Fruit fly (Drosophila melanogaster) whole organism, embryonic: ENCODE measurements around the gene CG17177.

Experiments
- ATbp ChIP-seq: fragments of 200-800 bp; sonication (Bioruptor generic); optimal IDR thresholded peaks from 2 replicates; lab custom pipeline; 2017; ENCODE audit warnings: missing biosample characterization, mild to moderate bottlenecking, missing genetic modification characterization, missing genetic modification reagents
- Blimp-1 ChIP-seq: fragments of 200-800 bp; sonication (Bioruptor generic); optimal IDR thresholded peaks from 3 replicates; lab custom pipeline; 2018; ENCODE audit warnings: missing biosample characterization, missing genetic modification characterization, mild to moderate bottlenecking, moderate library complexity, missing genetic modification reagents
- CG11504 ChIP-seq: fragments of 200-800 bp; sonication (Bioruptor generic); optimal IDR thresholded peaks from 3 replicates; lab custom pipeline; 2019; ENCODE audit warnings: missing biosample characterization, mild to moderate bottlenecking, missing genetic modification characterization, moderate library complexity
- CG12391 ChIP-seq: fragments of 200-800 bp; sonication (Bioruptor generic); optimal IDR thresholded peaks from 3 replicates; lab custom pipeline; 2018; ENCODE audit warnings: missing biosample characterization, mild to moderate bottlenecking, missing genetic modification characterization, moderate library complexity
- CG15479 ChIP-seq: fragments of 200-800 bp; sonication (Bioruptor generic); optimal IDR thresholded peaks from 3 replicates; lab custom pipeline; 2019; ENCODE audit warnings: missing biosample characterization, mild to moderate bottlenecking, missing genetic modification characterization, moderate library complexity
- CG15696 ChIP-seq: fragments of 200-800 bp; sonication (Bioruptor generic); optimal IDR thresholded peaks from 2 replicates; lab custom pipeline; 2019; ENCODE audit warnings: missing biosample characterization, mild to moderate bottlenecking, missing genetic modification characterization, moderate library complexity
- CG17359 ChIP-seq: fragments of 200-800 bp; sonication (Bioruptor generic); optimal IDR thresholded peaks from 3 replicates; lab custom pipeline; 2018; ENCODE audit warnings: missing biosample characterization, mild to moderate bottlenecking, missing genetic modification characterization, moderate library complexity
- CG18262 ChIP-seq: fragments of 200-800 bp; optimal IDR thresholded peaks from 3 replicates; lab custom pipeline; 2019; ENCODE audit warnings: missing biosample characterization, mild to moderate bottlenecking, missing genetic modification characterization, moderate library complexity
- CG31224 ChIP-seq: fragments of 200-800 bp; sonication (Bioruptor generic); IDR thresholded peaks from 2 replicates; pipeline ENCODE4 v1.3.6; 2022; ENCODE audit warnings: missing biosample characterization, missing genetic modification characterization
- CG4360 ChIP-seq: fragments of 200-800 bp; sonication (Bioruptor generic); IDR thresholded peaks from 2 replicates; pipeline ENCODE4 v1.3.6; 2022; ENCODE audit warnings: missing biosample characterization, missing genetic modification characterization
- CG5245 ChIP-seq: fragments of 200-800 bp; sonication (Bioruptor generic); optimal IDR thresholded peaks from 3 replicates; lab custom pipeline; 2016; ENCODE audit warnings: missing biosample characterization, missing genetic modification characterization
- Doc3 ChIP-seq: fragments of 200-800 bp; sonication (Bioruptor generic); IDR thresholded peaks from 3 replicates; pipeline ENCODE4 v1.3.6; 2022; ENCODE audit warnings: missing biosample characterization, missing genetic modification characterization; ENCODE audit not compliant: partially characterized antibody
- Ets65A ChIP-seq: fragments of 200-800 bp; sonication (Bioruptor generic); peaks from one replicate; lab custom pipeline; 2016; ENCODE audit warnings: missing biosample characterization, missing genetic modification characterization
- Ets97D ChIP-seq: fragments of 200-800 bp; sonication (Bioruptor generic); optimal IDR thresholded peaks from 3 replicates; lab custom pipeline; 2016; ENCODE audit warnings: missing biosample characterization, missing genetic modification characterization
- Gsc ChIP-seq: fragments of 200-800 bp; sonication (Bioruptor generic); IDR thresholded peaks from 2 replicates; pipeline ENCODE4 v1.3.6; 2022; ENCODE audit warnings: missing biosample characterization, missing genetic modification characterization
- H15 ChIP-seq: fragments of 200-800 bp; sonication (Bioruptor generic); IDR thresholded peaks from 3 replicates; pipeline ENCODE4 v1.3.6; 2022; ENCODE audit warnings: missing biosample characterization, missing genetic modification characterization
- HLHmδ ChIP-seq: fragments of 200-800 bp; sonication (Bioruptor generic); optimal IDR thresholded peaks from 2 replicates; lab custom pipeline; 2018; ENCODE audit warnings: missing biosample characterization, mild to moderate bottlenecking, missing genetic modification characterization, moderate library complexity
- Hr51 ChIP-seq, 2 experiments: fragments of 200-800 bp; sonication (Bioruptor generic); optimal IDR thresholded peaks; 2 replicates in 1 of 2; 3 replicates in 1 of 2; lab custom pipeline; 2016 to 2018; ENCODE audit warnings: missing biosample characterization in 2 of 2, missing genetic modification characterization in 2 of 2, mild to moderate bottlenecking in 1 of 2, moderate library complexity in 1 of 2
- Med ChIP-seq: fragments of 200-800 bp; sonication (Bioruptor generic); peaks from one replicate; lab custom pipeline; 2016; ENCODE audit warnings: missing biosample characterization, missing genetic modification characterization, mild to moderate bottlenecking, inconsistent platforms, moderate library complexity
- Oli ChIP-seq: fragments of 200-800 bp; sonication (Bioruptor generic); optimal IDR thresholded peaks from 2 replicates; lab custom pipeline; 2018; ENCODE audit warnings: missing biosample characterization, mild to moderate bottlenecking, missing genetic modification characterization, moderate library complexity
- Sox102F ChIP-seq: fragments of 200-800 bp; sonication (Bioruptor generic); optimal IDR thresholded peaks from 2 replicates; lab custom pipeline; 2018; ENCODE audit warnings: missing biosample characterization, mild to moderate bottlenecking, missing genetic modification characterization, moderate library complexity
- Ssrp ChIP-seq: fragments of 200-800 bp; sonication (Bioruptor generic); optimal IDR thresholded peaks from 2 replicates; lab custom pipeline; 2018; ENCODE audit warnings: missing biosample characterization, mild to moderate bottlenecking, missing genetic modification characterization, moderate library complexity
- Trl ChIP-seq, 3 experiments: fragments of >200 bp in 2 of 3; fragments of 200-800 bp in 1 of 3; sonication (Bioruptor generic) in 1 of 3; optimal IDR thresholded peaks; 2 replicates in 1 of 3; 3 replicates in 2 of 3; lab custom pipeline; 2016 to 2017; ENCODE audit warnings: missing biosample characterization in 1 of 3, missing genetic modification characterization in 1 of 3
- bbx ChIP-seq: fragments of 200-800 bp; sonication (Bioruptor generic); IDR thresholded peaks from 2 replicates; pipeline ENCODE4 v1.3.6; 2022; ENCODE audit warnings: missing biosample characterization, missing genetic modification characterization; ENCODE audit not compliant: partially characterized antibody
- bsh ChIP-seq, 2 experiments: fragments of 200-800 bp; sonication (Bioruptor generic); optimal IDR thresholded peaks; 2 replicates each; lab custom pipeline; 2017 to 2018; ENCODE audit warnings: mild to moderate bottlenecking in 2 of 2, missing biosample characterization in 2 of 2, missing genetic modification characterization in 2 of 2, moderate library complexity in 1 of 2
- chinmo ChIP-seq: fragments of 200-800 bp; sonication (Bioruptor generic); IDR thresholded peaks from 4 replicates; pipeline ENCODE4 v1.3.6; 2022; ENCODE audit warnings: missing biosample characterization, missing genetic modification characterization; ENCODE audit not compliant: partially characterized antibody
- chm ChIP-seq: fragments of 200-800 bp; sonication (Bioruptor generic); IDR thresholded peaks from 2 replicates; pipeline ENCODE4 v1.3.6; 2022; ENCODE audit warnings: missing biosample characterization, missing genetic modification characterization
- crc ChIP-seq: fragments of 200-800 bp; sonication (Bioruptor generic); optimal IDR thresholded peaks from 2 replicates; lab custom pipeline; 2016; ENCODE audit warnings: missing biosample characterization, missing genetic modification characterization
- dmrt11E ChIP-seq: fragments of 200-800 bp; sonication (Bioruptor generic); optimal IDR thresholded peaks from 3 replicates; lab custom pipeline; 2018; ENCODE audit warnings: missing biosample characterization, mild to moderate bottlenecking, missing genetic modification characterization, moderate library complexity
- dmrt99B ChIP-seq: fragments of 200-800 bp; sonication (Bioruptor generic); optimal IDR thresholded peaks from 2 replicates; lab custom pipeline; 2018; ENCODE audit warnings: missing biosample characterization, mild to moderate bottlenecking, missing genetic modification characterization, moderate library complexity
- dysf ChIP-seq: fragments of 200-800 bp; sonication (Bioruptor generic); IDR thresholded peaks from 3 replicates; pipeline ENCODE4 v1.3.6; 2022; ENCODE audit warnings: missing biosample characterization, missing genetic modification characterization
- en ChIP-seq: fragments of 200-800 bp; sonication (Bioruptor generic); optimal IDR thresholded peaks from 2 replicates; lab custom pipeline; 2016; ENCODE audit warnings: missing biosample characterization, missing genetic modification characterization
- gsb-n ChIP-seq: fragments of 200-800 bp; sonication (Bioruptor generic); optimal IDR thresholded peaks from 3 replicates; lab custom pipeline; 2018; ENCODE audit warnings: missing biosample characterization, mild to moderate bottlenecking, missing genetic modification characterization
- hb ChIP-seq: fragments of 200-800 bp; sonication (Bioruptor generic); IDR thresholded peaks from 3 replicates; pipeline ENCODE4 v1.3.6; 2022; ENCODE audit warnings: missing biosample characterization, missing genetic modification characterization; ENCODE audit not compliant: partially characterized antibody
- ken ChIP-seq: fragments of 200-800 bp; sonication (Bioruptor generic); IDR thresholded peaks from 3 replicates; pipeline ENCODE4 v1.3.6; 2022; ENCODE audit warnings: missing biosample characterization, missing genetic modification characterization
- nerfin-1 ChIP-seq: fragments of 200-800 bp; sonication (Bioruptor generic); optimal IDR thresholded peaks from 3 replicates; lab custom pipeline; 2019; ENCODE audit warnings: missing biosample characterization, mild to moderate bottlenecking, missing genetic modification characterization, moderate library complexity
- phol ChIP-seq: fragments of 200-800 bp; sonication (Bioruptor generic); optimal IDR thresholded peaks from 3 replicates; lab custom pipeline; 2018; ENCODE audit warnings: missing biosample characterization, mild to moderate bottlenecking, missing genetic modification characterization, moderate library complexity
- pros ChIP-seq: fragments of 200-800 bp; sonication (Bioruptor generic); optimal IDR thresholded peaks from 3 replicates; lab custom pipeline; 2019; ENCODE audit warnings: missing biosample characterization, mild to moderate bottlenecking, missing genetic modification characterization, moderate library complexity
- psq ChIP-seq: fragments of 200-800 bp; sonication (Bioruptor generic); optimal IDR thresholded peaks from 2 replicates; lab custom pipeline; 2017; ENCODE audit warnings: missing biosample characterization, missing genetic modification characterization
- sc ChIP-seq, 3 experiments: fragments of >200 bp in 2 of 3; fragments of 200-800 bp in 1 of 3; sonication (Bioruptor generic) in 1 of 3; optimal IDR thresholded peaks; 2 replicates in 2 of 3; 3 replicates in 1 of 3; lab custom pipeline; 2017; ENCODE audit warnings: mild to moderate bottlenecking in 1 of 3, missing biosample characterization in 1 of 3, missing genetic modification characterization in 1 of 3, missing genetic modification reagents in 1 of 3
- sqz ChIP-seq: fragments of 200-800 bp; sonication (Bioruptor generic); optimal IDR thresholded peaks from 3 replicates; lab custom pipeline; 2018; ENCODE audit warnings: missing biosample characterization, mild to moderate bottlenecking, missing genetic modification characterization
- stc ChIP-seq: fragments of 200-800 bp; sonication (Bioruptor generic); IDR thresholded peaks from 2 replicates; pipeline ENCODE4 v1.3.6; 2022; ENCODE audit warnings: missing biosample characterization, missing genetic modification characterization
- twi ChIP-seq: fragments of 200-800 bp; optimal IDR thresholded peaks from 2 replicates; lab custom pipeline; 2019; ENCODE audit warnings: missing biosample characterization, mild to moderate bottlenecking, missing genetic modification characterization, moderate library complexity
- z ChIP-seq: fragments of 200-800 bp; sonication (Bioruptor generic); IDR thresholded peaks from 3 replicates; pipeline ENCODE4 v1.3.6; 2022; ENCODE audit warnings: missing biosample characterization, missing genetic modification characterization
- zen ChIP-seq: fragments of 200-800 bp; sonication (Bioruptor generic); optimal IDR thresholded peaks from 3 replicates; lab custom pipeline; 2018; ENCODE audit warnings: missing biosample characterization, mild to moderate bottlenecking, missing genetic modification characterization, moderate library complexity

The CG17177 gene

DNA sequence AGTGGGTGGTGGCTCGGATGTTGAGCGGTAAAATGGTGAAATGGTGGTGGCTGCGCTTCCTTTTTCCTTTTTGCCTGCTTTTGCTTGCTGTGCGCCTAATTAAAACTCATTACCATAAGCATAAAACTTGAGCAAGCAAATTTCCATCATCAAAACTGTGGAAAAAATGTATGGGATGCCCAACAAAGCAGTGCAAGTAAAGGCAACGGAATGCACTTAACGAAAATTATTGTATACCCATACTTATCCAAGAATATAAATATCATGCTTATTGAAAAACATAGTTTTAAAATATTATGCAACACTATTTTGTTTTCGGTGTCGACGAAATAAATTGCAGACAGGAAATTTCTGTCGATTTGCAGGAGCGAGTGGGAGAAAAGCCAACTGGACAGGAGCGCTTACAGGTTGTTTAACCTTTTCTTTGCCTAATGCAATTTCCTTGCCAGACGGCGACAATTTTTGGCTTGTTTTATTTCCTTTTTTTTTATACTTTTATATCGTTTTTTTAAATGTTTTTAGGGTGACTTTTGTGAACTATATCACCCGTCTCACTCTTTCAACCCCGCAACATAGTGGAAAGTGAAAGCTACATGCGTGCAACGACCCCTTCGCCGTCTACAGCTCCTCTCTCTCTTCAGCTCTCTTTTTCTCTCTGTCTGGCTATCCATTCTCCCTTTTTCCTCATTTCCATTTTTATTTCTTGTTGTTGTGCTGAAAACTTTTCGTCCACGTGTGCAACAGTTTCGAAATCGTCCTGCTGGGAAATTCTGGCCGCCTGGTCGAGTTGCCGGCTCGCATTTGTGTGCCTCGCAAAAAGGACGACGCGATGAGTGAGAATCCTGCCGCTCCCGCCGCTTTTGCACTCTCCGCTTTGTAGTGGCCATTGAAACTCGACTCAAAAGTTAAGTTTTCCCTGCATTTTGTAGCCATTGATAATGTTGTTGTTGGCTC is 41.2 kb downstream of the CG17177 start (continued):
- TF ChIP-seq Blimp-1 (GFP tag; lab: Kevin White, UChicago) (peak; percentile 71), dysf (GFP tag; lab: Robert Waterston, UW) (no peak), Doc3 (no peak), z (GFP tag; lab: Robert Waterston, UW) (peak; percentile 89), HLHmδ (GFP tag; lab: Kevin White, UChicago) (no peak), bbx (GFP tag; lab: Robert Waterston, UW) (0 out of 2 replicates have a peak, but pooled peaks have one; percentile 27), CG31224 (GFP tag; lab: Robert Waterston, UW) (peak; percentile 96), CG5245 (GFP tag; lab: Kevin White, UChicago) (no peak), CG4360 (peak; percentile 78), ATbp (GFP tag; lab: Kevin White, UChicago) (peak; percentile 10), Gsc (GFP tag; lab: Robert Waterston, UW) (no peak), Med (GFP tag; lab: Kevin White, UChicago) (peak; percentile 70), pros (GFP tag; lab: Kevin White, UChicago) (peak; percentile 82), nerfin-1 (tag; lab: Kevin White, UChicago) (peak; percentile 80), chinmo (GFP tag; lab: Robert Waterston, UW) (0 out of 4 replicates have a peak, but pooled peaks have one; percentile 24), phol (peak; percentile 35), crc (no peak), Ets65A (peak; percentile 36), dmrt11E (tag; lab: Kevin White, UChicago) (peak; percentile 1), zen (no peak), en (GFP tag; lab: Kevin White, UChicago) (no peak), Ets97D (GFP tag; lab: Kevin White, UChicago) (no peak), ken (no peak), Trl (optimal IDR thresholded peaks at IDR 0.05; lab: Kevin White, UChicago) (peak; percentile 42 to 59), Trl (GFP tag; optimal IDR thresholded peaks at IDR 0.05; lab: Kevin White, UChicago) (no peak), psq (GFP tag; lab: Kevin White, UChicago) (peak; percentile 6), chm (GFP tag; lab: Robert Waterston, UW) (peak; percentile 38; the same call in 1 of the 2 replicates), H15 (GFP tag; lab: Robert Waterston, UW) (no peak), sqz (GFP tag; lab: Kevin White, UChicago) (peak; percentile 61), stc (GFP tag; lab: Robert Waterston, UW) (no peak), CG15696 (tag; lab: Kevin White, UChicago) (no peak), Hr51 (GFP tag; optimal IDR thresholded peaks at IDR 0.05; lab: Kevin White, UChicago) (peak in 1 of 2 experiments; percentile 1), Sox102F (peak; percentile 2), CG12391 (peak; percentile 14), Oli (tag; lab: Kevin White, UChicago) (peak; percentile 13), twi (no peak), CG15479 (GFP tag; lab: Kevin White, UChicago) (no peak), dmrt99B (tag; lab: Kevin White, UChicago) (peak; percentile 8), hb (0 out of 3 replicates have a peak, but pooled peaks have one; percentile 12), CG11504 (tag; lab: Kevin White, UChicago) (peak; percentile 12), sc (optimal IDR thresholded peaks at IDR 0.05; lab: Kevin White, UChicago) (no peak), sc (GFP tag; optimal IDR thresholded peaks at IDR 0.05; lab: Kevin White, UChicago) (peak; percentile 3), bsh (GFP tag; optimal IDR thresholded peaks at IDR 0.05; lab: Kevin White, UChicago) (peak in 1 of 2 experiments; percentile 29), gsb-n (tag; lab: Kevin White, UChicago) (peak; percentile 19), Ssrp (tag; lab: Kevin White, UChicago) (no peak), CG17359 (tag; lab: Kevin White, UChicago) (peak; percentile 12), CG18262 (tag; lab: Kevin White, UChicago) (peak; percentile 15)
